Fruit fly (Drosophila melanogaster): ENCODE measurements around the gene CG6048.

Gene CG6048

DNA sequence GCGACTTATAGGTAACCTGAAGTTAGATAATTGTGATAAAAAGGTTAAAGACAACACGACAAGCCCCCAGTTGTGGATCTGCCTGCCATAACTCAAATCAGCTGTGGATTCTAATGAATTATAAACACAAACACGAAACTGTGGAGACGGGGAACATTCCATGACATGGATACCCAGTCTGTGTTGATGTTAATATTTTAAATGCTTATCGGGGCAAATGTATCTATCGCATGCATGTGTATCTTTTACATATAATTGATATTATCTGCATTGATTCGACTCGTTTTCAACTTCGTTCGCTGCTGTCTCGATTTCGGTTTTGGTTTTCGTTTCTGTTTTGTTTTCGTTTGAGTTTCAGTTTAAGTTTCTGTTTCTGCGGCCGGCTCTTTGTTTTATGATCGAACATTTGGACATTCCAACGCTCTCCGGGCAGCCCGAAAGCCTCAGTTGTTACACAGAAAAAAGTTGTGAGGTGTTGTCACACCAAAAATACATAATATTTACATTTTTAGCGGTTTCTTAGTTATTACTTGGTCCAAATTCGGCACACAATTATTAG is 40.5 kb downstream of the CG6048 start:
- TF ChIP-seq noc (tag; optimal IDR thresholded peaks at IDR 0.05), result no peak

DNA sequence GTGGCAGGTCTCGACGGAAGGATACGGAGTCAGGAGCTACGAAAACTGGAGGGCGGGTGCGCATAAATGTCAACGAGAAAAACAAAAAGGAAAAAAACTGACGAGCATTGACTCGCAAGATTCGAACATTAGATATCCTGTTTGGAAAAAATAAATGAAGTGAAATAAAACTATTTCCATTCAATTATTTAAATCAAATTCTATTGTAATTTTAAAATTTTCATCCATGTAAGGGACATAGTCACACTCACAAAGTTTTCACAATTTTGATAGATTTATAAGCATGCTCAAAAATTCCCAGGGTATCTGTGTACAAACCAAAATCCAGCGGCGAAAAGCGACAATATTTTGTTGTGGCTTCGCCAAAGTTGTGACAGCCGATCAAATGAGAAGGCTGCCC is 43.6 kb downstream of the CG6048 start:
- TF ChIP-seq noc (tag; optimal IDR thresholded peaks at IDR 0.05), result no peak

DNA sequence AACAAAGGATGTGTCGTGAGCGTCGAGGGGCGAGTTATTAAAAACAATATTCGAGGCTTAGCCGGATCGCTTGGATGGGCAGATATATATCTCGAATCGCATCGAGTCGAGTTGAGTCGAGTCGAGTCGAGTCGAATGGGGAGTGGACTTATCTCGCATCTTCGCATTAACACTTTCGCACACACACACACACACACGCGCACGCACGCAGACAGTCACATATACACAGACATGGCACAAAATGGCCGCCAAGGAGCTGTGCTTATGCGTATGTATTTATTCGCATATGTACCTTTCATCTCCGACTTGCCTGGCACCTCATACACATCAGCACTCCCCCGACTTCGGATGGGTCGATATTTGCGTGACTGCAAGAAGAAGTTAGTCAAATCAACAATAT is 45.6 kb downstream of the CG6048 start:
- TF ChIP-seq noc (tag; optimal IDR thresholded peaks at IDR 0.05), result no peak

DNA sequence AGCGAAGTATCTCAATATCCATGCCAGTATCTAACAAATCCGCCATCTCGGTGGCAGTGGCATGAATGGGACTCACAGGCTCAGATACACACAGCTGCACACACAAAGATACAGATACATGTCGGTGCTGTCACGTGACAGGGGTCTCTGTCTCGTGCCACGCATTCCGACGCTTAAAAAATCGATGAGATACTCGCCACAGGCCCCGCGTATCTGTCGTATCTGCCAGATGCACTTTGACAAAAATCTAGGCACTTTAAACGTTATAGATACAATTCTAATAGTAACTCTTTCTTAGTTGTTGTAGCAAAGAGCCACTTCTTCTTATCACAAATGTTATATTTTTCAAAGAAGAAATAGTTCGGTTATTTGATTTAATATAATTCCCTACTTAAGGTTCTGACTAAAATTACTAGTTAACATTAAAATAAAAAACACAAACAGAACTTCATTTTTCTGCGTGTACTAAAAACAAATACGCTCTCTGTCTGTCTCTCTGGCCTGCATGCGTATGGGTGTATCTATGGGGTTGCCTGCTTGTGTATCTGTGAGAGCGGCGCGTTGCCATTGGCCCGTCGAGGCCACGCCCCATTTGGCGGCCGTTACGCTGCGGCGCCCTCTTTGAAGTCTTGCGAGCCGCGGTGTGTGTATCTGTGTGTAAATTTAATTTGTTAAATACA is 48.5 kb downstream of the CG6048 start, which contains the start of gene CG4766:
TSS of gene CG4766 (minus strand) at position 51 of the 680 bp plus-strand sequence.
- TF ChIP-seq noc (tag; optimal IDR thresholded peaks at IDR 0.05), result peak; percentile 43
